Worm (Caenorhabditis elegans) whole organism, late embryonic: ENCODE measurements around the gene str-141.

Source experiments
- dmd-4 ChIP-seq: sonication (generic microtip); optimal IDR thresholded peaks from 2 replicates; lab custom pipeline; 2016; ENCODE audit warnings: borderline replicate concordance, missing genetic modification characterization, missing compliant biosample characterization
- dve-1 ChIP-seq: sonication (generic microtip); optimal IDR thresholded peaks from 2 replicates; lab custom pipeline; 2017; ENCODE audit warnings: antibody characterized with exemption, mild to moderate bottlenecking, missing genetic modification characterization, missing compliant biosample characterization
- elt-2 ChIP-seq: sonication (generic microtip); optimal IDR thresholded peaks from 2 replicates; lab custom pipeline; 2016; ENCODE audit warnings: missing genetic modification reagents, missing genetic modification characterization, missing compliant biosample characterization
- fkh-10 ChIP-seq: fragments of 150-350 bp; optimal IDR thresholded peaks from 2 replicates; lab custom pipeline; 2014; ENCODE audit warnings: missing biosample characterization, missing genetic modification reagents, missing genetic modification characterization
- hlh-30 ChIP-seq: sonication (generic microtip); optimal IDR thresholded peaks from 2 replicates; lab custom pipeline; 2017; ENCODE audit warnings: antibody characterized with exemption, missing genetic modification characterization, missing compliant biosample characterization; ENCODE audit not compliant: insufficient read depth
- nhr-11 ChIP-seq: fragments of 150-350 bp; optimal IDR thresholded peaks from 2 replicates; lab custom pipeline; 2014; ENCODE audit warnings: missing biosample characterization, missing genetic modification characterization
- nhr-232 ChIP-seq: sonication (generic microtip); optimal IDR thresholded peaks from 2 replicates; lab custom pipeline; 2016; ENCODE audit warnings: missing genetic modification characterization, missing compliant biosample characterization
- pag-3 ChIP-seq: sonication (generic microtip); optimal IDR thresholded peaks from 2 replicates; lab custom pipeline; 2016; ENCODE audit warnings: missing compliant biosample characterization, missing genetic modification characterization, borderline replicate concordance
- tbx-2 ChIP-seq: sonication (generic microtip); optimal IDR thresholded peaks from 2 replicates; lab custom pipeline; 2016; ENCODE audit warnings: missing genetic modification characterization, missing compliant biosample characterization

ce11 chrV:11329100-11329499, 5.5 kb upstream of the str-141 start, which contains the start of gene F47G9.6:
- TF ChIP-seq elt-2 (tag; lab: Kevin White, UChicago) (no peak), tbx-2 (tag; lab: Kevin White, UChicago) (no peak), pag-3 (tag; lab: Kevin White, UChicago) (no peak), hlh-30 (tag; lab: Kevin White, UChicago) (no peak), dve-1 (tag; lab: Kevin White, UChicago) (no peak), nhr-11 (tag; lab: Kevin White, UChicago) (no peak), nhr-232 (tag; lab: Kevin White, UChicago) (no peak), dmd-4 (tag; lab: Kevin White, UChicago) (no peak), fkh-10 (GFP tag; lab: Kevin White, UChicago) (no peak)
